Worm (Caenorhabditis elegans) whole organism, late embryonic: ENCODE results near the gene K05B2.2.

Experiments
- C08G9.2 ChIP-seq: sonication (generic microtip); optimal IDR thresholded peaks from 2 replicates; lab custom pipeline; 2016; ENCODE audit warnings: mild to moderate bottlenecking, missing genetic modification characterization, moderate library complexity, missing compliant biosample characterization
- C38D4.7 ChIP-seq: fragments of 200-800 bp; sonication (Bioruptor generic); optimal IDR thresholded peaks from 2 replicates; lab custom pipeline; 2018; ENCODE audit warnings: mild to moderate bottlenecking, missing genetic modification characterization, moderate library complexity, missing compliant biosample characterization
- F13H6.1 ChIP-seq: sonication (generic microtip); optimal IDR thresholded peaks from 2 replicates; lab custom pipeline; 2016; ENCODE audit warnings: missing genetic modification characterization, missing compliant biosample characterization
- T23F11.4 ChIP-seq: fragments of 200-800 bp; sonication (Bioruptor generic); optimal IDR thresholded peaks from 2 replicates; lab custom pipeline; 2018; ENCODE audit warnings: mild to moderate bottlenecking, missing genetic modification characterization, missing compliant biosample characterization
- Y22D7AL.16 ChIP-seq: sonication (generic microtip); optimal IDR thresholded peaks from 2 replicates; lab custom pipeline; 2016; ENCODE audit warnings: missing genetic modification characterization, missing compliant biosample characterization
- ahr-1 ChIP-seq: sonication (generic microtip); optimal IDR thresholded peaks from 2 replicates; lab custom pipeline; 2016; ENCODE audit warnings: missing genetic modification characterization, missing compliant biosample characterization
- ceh-14 ChIP-seq: sonication (generic microtip); optimal IDR thresholded peaks from 2 replicates; lab custom pipeline; 2016; ENCODE audit warnings: missing genotype, missing genetic modification characterization, missing compliant biosample characterization
- ceh-18 ChIP-seq: sonication (generic microtip); optimal IDR thresholded peaks from 2 replicates; lab custom pipeline; 2016; ENCODE audit warnings: missing genetic modification characterization, missing compliant biosample characterization
- ceh-19 ChIP-seq: fragments of 200-800 bp; sonication (Bioruptor generic); optimal IDR thresholded peaks from 2 replicates; lab custom pipeline; 2018; ENCODE audit warnings: mild to moderate bottlenecking, missing genetic modification characterization, missing compliant biosample characterization
- ceh-22 ChIP-seq: sonication (generic microtip); optimal IDR thresholded peaks from 2 replicates; lab custom pipeline; 2017; ENCODE audit warnings: missing biosample characterization, missing genetic modification characterization
- ceh-31 ChIP-seq: sonication (generic microtip); optimal IDR thresholded peaks from 2 replicates; lab custom pipeline; 2016; ENCODE audit warnings: missing genetic modification characterization, missing compliant biosample characterization
- ceh-48 ChIP-seq: sonication (generic microtip); optimal IDR thresholded peaks from 2 replicates; lab custom pipeline; 2016; ENCODE audit warnings: missing genetic modification characterization, inconsistent platforms, missing compliant biosample characterization
- dve-1 ChIP-seq: sonication (generic microtip); optimal IDR thresholded peaks from 2 replicates; lab custom pipeline; 2017; ENCODE audit warnings: antibody characterized with exemption, mild to moderate bottlenecking, missing genetic modification characterization, missing compliant biosample characterization
- elt-2 ChIP-seq: sonication (generic microtip); optimal IDR thresholded peaks from 2 replicates; lab custom pipeline; 2016; ENCODE audit warnings: missing genetic modification reagents, missing genetic modification characterization, missing compliant biosample characterization
- fkh-6 ChIP-seq: sonication (generic microtip); optimal IDR thresholded peaks from 2 replicates; lab custom pipeline; 2016; ENCODE audit warnings: missing genetic modification characterization, missing compliant biosample characterization
- hlh-13 ChIP-seq: fragments of 200-800 bp; sonication (Bioruptor generic); optimal IDR thresholded peaks from 2 replicates; lab custom pipeline; 2018; ENCODE audit warnings: mild to moderate bottlenecking, missing genetic modification characterization, missing compliant biosample characterization
- hlh-30 ChIP-seq: sonication (generic microtip); optimal IDR thresholded peaks from 2 replicates; lab custom pipeline; 2017; ENCODE audit warnings: antibody characterized with exemption, missing genetic modification characterization, missing compliant biosample characterization; ENCODE audit not compliant: insufficient read depth
- lim-6 ChIP-seq: sonication (generic microtip); optimal IDR thresholded peaks from 2 replicates; lab custom pipeline; 2016; ENCODE audit warnings: missing genetic modification characterization, missing compliant biosample characterization
- lin-11 ChIP-seq: fragments of 200-800 bp; sonication (Bioruptor generic); optimal IDR thresholded peaks from 2 replicates; lab custom pipeline; 2018; ENCODE audit warnings: mild to moderate bottlenecking, missing genetic modification characterization, missing compliant biosample characterization
- mec-3 ChIP-seq: sonication (generic microtip); optimal IDR thresholded peaks from 2 replicates; lab custom pipeline; 2016; ENCODE audit warnings: borderline replicate concordance, missing genetic modification characterization, missing compliant biosample characterization
- nfya-1 ChIP-seq: sonication (generic microtip); optimal IDR thresholded peaks from 2 replicates; lab custom pipeline; 2017; ENCODE audit warnings: missing genetic modification characterization, mild to moderate bottlenecking, missing compliant biosample characterization, antibody characterized with exemption, moderate library complexity
- nhr-11 ChIP-seq: fragments of 150-350 bp; optimal IDR thresholded peaks from 2 replicates; lab custom pipeline; 2014; ENCODE audit warnings: missing biosample characterization, missing genetic modification characterization
- nhr-232 ChIP-seq: sonication (generic microtip); optimal IDR thresholded peaks from 2 replicates; lab custom pipeline; 2016; ENCODE audit warnings: missing genetic modification characterization, missing compliant biosample characterization
- odd-2 ChIP-seq: sonication (generic microtip); optimal IDR thresholded peaks from 2 replicates; lab custom pipeline; 2017; ENCODE audit warnings: antibody characterized with exemption, mild to moderate bottlenecking, missing genetic modification characterization, missing compliant biosample characterization
- pag-3 ChIP-seq: sonication (generic microtip); optimal IDR thresholded peaks from 2 replicates; lab custom pipeline; 2016; ENCODE audit warnings: missing compliant biosample characterization, missing genetic modification characterization, borderline replicate concordance
- pat-9 ChIP-seq: fragments of 200-800 bp; sonication (Bioruptor generic); optimal IDR thresholded peaks from 2 replicates; lab custom pipeline; 2018; ENCODE audit warnings: mild to moderate bottlenecking, missing genetic modification characterization, moderate library complexity, missing compliant biosample characterization
- pqm-1 ChIP-seq: sonication (generic microtip); optimal IDR thresholded peaks from 2 replicates; lab custom pipeline; 2016; ENCODE audit warnings: missing genetic modification characterization, missing compliant biosample characterization
- pros-1 ChIP-seq: fragments of 150-350 bp; optimal IDR thresholded peaks from 2 replicates; lab custom pipeline; 2014; ENCODE audit warnings: missing biosample characterization, missing genetic modification reagents, missing genetic modification characterization
- ref-2 ChIP-seq: sonication (generic microtip); optimal IDR thresholded peaks from 2 replicates; lab custom pipeline; 2016; ENCODE audit warnings: missing genetic modification characterization, missing compliant biosample characterization
- rnt-1 ChIP-seq: sonication (generic microtip); optimal IDR thresholded peaks from 2 replicates; lab custom pipeline; 2016; ENCODE audit warnings: missing genetic modification characterization, missing compliant biosample characterization
- sdc-2 ChIP-seq: sonication (generic microtip); optimal IDR thresholded peaks from 2 replicates; lab custom pipeline; 2016; ENCODE audit warnings: missing genotype, missing genetic modification characterization, missing compliant biosample characterization
- sox-2 ChIP-seq: fragments of 200-800 bp; sonication (Bioruptor generic); IDR thresholded peaks from 2 replicates; pipeline ENCODE4 v1.3.6; 2022; ENCODE audit warnings: missing genetic modification reagents, missing genetic modification characterization, missing compliant biosample characterization
- unc-3 ChIP-seq, 2 experiments: fragments of 200-800 bp in 1 of 2; sonication (Bioruptor generic) in 1 of 2; sonication (generic microtip) in 1 of 2; conservative IDR thresholded peaks in 1 of 2; optimal IDR thresholded peaks in 1 of 2; 2 replicates each; pipeline versions ENCODE4 v1.3.6 to Lab custom; 2016 to 2022; ENCODE audit warnings: missing compliant biosample characterization in 2 of 2, missing genetic modification characterization in 2 of 2, missing genetic modification reagents in 1 of 2
- unc-42 ChIP-seq: sonication (generic microtip); optimal IDR thresholded peaks from 2 replicates; lab custom pipeline; 2016; ENCODE audit warnings: missing genotype, missing genetic modification characterization, missing compliant biosample characterization
- unc-55 ChIP-seq: sonication (generic microtip); optimal IDR thresholded peaks from 2 replicates; lab custom pipeline; 2017; ENCODE audit warnings: missing biosample characterization, missing genetic modification reagents, missing genetic modification characterization
- unc-86 ChIP-seq: sonication (generic microtip); optimal IDR thresholded peaks from 2 replicates; lab custom pipeline; 2016; ENCODE audit warnings: missing genetic modification characterization, missing compliant biosample characterization
- ztf-16 ChIP-seq: sonication (generic microtip); optimal IDR thresholded peaks from 2 replicates; lab custom pipeline; 2017; ENCODE audit warnings: missing genetic modification characterization, missing compliant biosample characterization

The K05B2.2 gene

DNA sequence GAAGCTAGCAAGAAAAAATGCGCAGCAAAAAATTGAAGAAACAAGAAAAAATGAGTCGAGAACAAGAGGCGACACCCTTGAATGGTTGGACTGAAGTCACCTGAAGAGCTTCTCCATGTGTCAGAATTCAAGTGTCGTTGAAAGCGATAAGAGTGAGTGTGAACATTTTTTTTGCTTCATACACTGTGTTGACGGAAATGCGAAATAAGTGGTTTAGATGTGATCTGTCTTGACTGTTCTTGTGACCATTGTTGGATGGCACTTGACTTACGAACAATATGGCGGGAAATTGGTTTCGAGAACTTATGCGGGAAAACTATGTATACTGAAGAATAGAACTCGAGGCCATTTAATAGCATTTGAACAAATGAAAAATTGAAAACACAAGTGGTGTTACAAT is 25.9 kb upstream of the K05B2.2 start:
- TF ChIP-seq lin-11 = no peak
- TF ChIP-seq, all 69 proteins: peak for 0

DNA sequence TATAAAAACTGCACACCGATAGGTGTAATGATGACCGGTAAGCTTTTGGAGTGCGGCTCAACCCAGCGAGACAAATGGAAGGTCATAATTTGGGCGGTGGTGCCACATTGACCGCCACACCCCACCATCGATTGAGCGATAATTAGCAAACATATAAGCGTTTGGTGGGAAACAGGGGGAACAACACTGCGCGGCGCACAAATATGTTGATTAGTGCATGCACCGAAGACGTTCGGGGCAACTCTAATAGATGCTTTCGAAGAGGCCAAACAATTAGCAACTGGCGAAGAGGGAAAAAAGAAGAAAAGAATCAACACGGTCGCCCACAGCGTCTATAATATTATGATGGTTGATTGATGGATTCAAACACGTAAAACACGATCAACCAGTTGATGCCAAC is 24.6 kb upstream of the K05B2.2 start:
- no peak for TF ChIP-seq F13H6.1 (tag; lab: Kevin White, UChicago)
- TF ChIP-seq ceh-31 (tag; lab: Kevin White, UChicago) = peak; percentile 21
- peak; percentile 7 for TF ChIP-seq unc-42 (tag; lab: Kevin White, UChicago)
- TF ChIP-seq ref-2 (tag; lab: Kevin White, UChicago) = peak; percentile 12
- no peak for TF ChIP-seq ztf-16 (tag; lab: Kevin White, UChicago)
- no peak for TF ChIP-seq hlh-30 (tag; lab: Kevin White, UChicago)

ce11 chrX:4885651-4886050 is 20.2 kb upstream of the K05B2.2 start, which contains the start of gene arrd-23:
arrd-23 (plus strand) TSS chrX:4885951.
- TF ChIP-seq elt-2 = peak; percentile 80
- no peak for TF ChIP-seq pat-9 (tag; lab: Kevin White, UChicago)
- TF ChIP-seq, all 69 proteins: peak for 1

- TF ChIP-seq unc-55 = no peak
- no peak for TF ChIP-seq ceh-18 (tag; lab: Kevin White, UChicago)
- peak; percentile 87 for TF ChIP-seq sdc-2 (tag; lab: Kevin White, UChicago)
- peak; percentile 35 for TF ChIP-seq rnt-1 (tag; lab: Kevin White, UChicago)
- TF ChIP-seq dve-1 = no peak
- peak; percentile 33 for TF ChIP-seq ceh-48
- no peak for TF ChIP-seq T23F11.4 (GFP tag; lab: Kevin White, UChicago)
- TF ChIP-seq ahr-1 (tag; lab: Kevin White, UChicago) = no peak
- TF ChIP-seq ceh-14 (tag; lab: Kevin White, UChicago) = peak; percentile 42
- TF ChIP-seq lim-6 (tag; lab: Kevin White, UChicago) = no peak
- no peak for TF ChIP-seq fkh-6 (tag; lab: Kevin White, UChicago)
- no peak for TF ChIP-seq nfya-1 (tag; lab: Kevin White, UChicago)
- no peak for TF ChIP-seq unc-3 (GFP tag; conservative IDR thresholded peaks at IDR 0.05; lab: Robert Waterston, UW)
- peak; percentile 28 for TF ChIP-seq unc-3 (tag; optimal IDR thresholded peaks at IDR 0.05; lab: Kevin White, UChicago)
- no peak for TF ChIP-seq mec-3
- no peak for TF ChIP-seq C38D4.7 (GFP tag; lab: Kevin White, UChicago)
- peak; percentile 92 for TF ChIP-seq unc-42 (tag; lab: Kevin White, UChicago)
- peak; percentile 6 for TF ChIP-seq ceh-31 (tag; lab: Kevin White, UChicago)
Measured at ce11 chrX:4890159-4890558, 15.7 kb upstream of the K05B2.2 start, which contains the start of gene T07F12.2. T07F12.2 (plus strand) TSS chrX:4890245.

DNA sequence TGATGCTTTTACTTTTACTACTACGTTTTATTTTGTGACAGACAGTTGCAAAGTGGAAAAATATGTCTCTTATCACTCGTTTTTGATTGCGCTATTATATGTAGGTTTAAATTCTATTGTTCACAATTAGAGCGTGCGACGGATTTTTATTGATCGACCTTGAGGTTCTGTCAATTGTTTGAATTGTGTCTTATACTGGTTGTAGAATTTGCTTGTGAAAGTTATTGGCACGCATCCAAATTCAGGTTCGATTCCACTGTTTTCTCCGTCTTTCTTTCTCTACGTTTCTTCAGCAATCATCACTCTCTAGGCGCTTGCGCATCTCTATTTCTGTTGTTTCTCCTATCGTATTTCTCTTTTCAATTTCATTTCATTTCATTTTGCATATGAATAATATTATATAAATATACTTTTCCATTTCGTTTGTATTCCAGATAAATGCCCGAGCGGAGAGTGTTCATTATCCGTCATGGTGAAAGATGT is 12.2 kb upstream of the K05B2.2 start, which contains the start of gene T07F12.1:
Gene T07F12.1, plus strand, starts transcription at position 433 of the 483 bp plus-strand sequence.
- TF ChIP-seq ztf-16 (tag; lab: Kevin White, UChicago) = no peak
- TF ChIP-seq nhr-232 = no peak
- TF ChIP-seq unc-55 = no peak
- TF ChIP-seq T23F11.4 (GFP tag; lab: Kevin White, UChicago) = no peak
- no peak for TF ChIP-seq ceh-19
- no peak for TF ChIP-seq elt-2

DNA sequence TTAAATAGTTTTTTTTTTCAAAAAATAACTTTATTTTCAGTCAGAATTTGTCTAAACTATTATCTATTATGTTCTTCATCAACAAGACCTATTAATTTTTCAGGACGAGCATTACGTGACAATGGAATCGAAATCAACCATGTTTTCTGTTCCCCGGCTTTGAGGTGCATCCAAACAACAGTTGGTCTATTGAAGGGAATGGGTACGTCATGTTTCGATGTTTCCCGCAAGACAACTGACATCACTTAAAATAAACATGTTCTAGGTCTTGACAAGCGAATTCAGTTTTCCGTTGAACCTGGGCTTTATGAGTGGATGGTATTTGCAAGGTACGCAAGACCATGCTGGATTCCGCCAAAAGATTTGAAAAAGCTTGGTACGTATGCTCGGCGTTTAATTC is 10.7 kb upstream of the K05B2.2 start:
- no peak for TF ChIP-seq pros-1 (tag; lab: Kevin White, UChicago)

DNA sequence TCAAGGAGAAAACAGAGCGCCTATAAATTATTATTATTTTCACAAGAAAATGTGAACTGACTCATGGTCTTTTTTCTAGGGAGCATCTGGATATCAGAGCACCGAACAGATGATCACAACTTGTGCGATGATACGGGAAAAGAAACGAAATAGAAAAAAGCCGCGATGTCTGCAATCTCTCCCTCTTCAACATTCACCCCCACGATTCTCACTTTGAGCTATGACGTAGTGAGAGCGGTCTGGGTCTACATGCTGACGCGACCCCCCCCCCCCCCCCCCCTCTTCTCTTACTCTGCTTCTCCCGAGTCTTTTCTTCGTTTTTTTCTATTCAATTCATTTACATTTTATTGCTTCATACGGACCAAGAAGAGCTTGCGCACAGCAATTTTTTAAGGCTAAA is 6.3 kb upstream of the K05B2.2 start:
- no peak for TF ChIP-seq pag-3
- no peak for TF ChIP-seq ceh-22 (tag; lab: Kevin White, UChicago)
- TF ChIP-seq unc-55 = no peak
- no peak for TF ChIP-seq unc-86 (tag; lab: Kevin White, UChicago)
- TF ChIP-seq hlh-30 (tag; lab: Kevin White, UChicago) = no peak
- no peak for TF ChIP-seq mec-3
- TF ChIP-seq ahr-1 (tag; lab: Kevin White, UChicago) = no peak
- no peak for TF ChIP-seq pqm-1 (tag; lab: Kevin White, UChicago)
- no peak for TF ChIP-seq nhr-232
- TF ChIP-seq ceh-48 = no peak
- no peak for TF ChIP-seq hlh-13
- TF ChIP-seq elt-2 = no peak
- TF ChIP-seq ztf-16 (tag; lab: Kevin White, UChicago) = no peak
- no peak for TF ChIP-seq Y22D7AL.16 (tag; lab: Kevin White, UChicago)
- no peak for TF ChIP-seq nhr-11
- TF ChIP-seq fkh-6 (tag; lab: Kevin White, UChicago) = no peak
- TF ChIP-seq C08G9.2 (tag; lab: Kevin White, UChicago) = no peak
- no peak for TF ChIP-seq sox-2 (GFP tag; lab: Robert Waterston, UW)
- no peak for TF ChIP-seq odd-2 (tag; lab: Kevin White, UChicago)
